Fruit fly (Drosophila melanogaster): ENCODE measurements around the gene CG43095.

The CG43095 gene

dm6 chr3R:22803655-22804341 lies 32.2 kb upstream of the CG43095 start, which contains the start of gene CG7031:
Gene CG7031, plus strand, starts transcription at chr3R:22804291.
- TF ChIP-seq Hr4 (GFP tag; optimal IDR thresholded peaks at IDR 0.05) (peak; percentile 51), Eip78C (GFP tag) (peak; percentile 58), esn (GFP tag; optimal IDR thresholded peaks at IDR 0.05) (no peak), dsx (GFP tag; optimal IDR thresholded peaks at IDR 0.05; ENCODE audit: poor library complexity, severe bottlenecking) (no peak), CG10631 (GFP tag; optimal IDR thresholded peaks at IDR 0.05) (no peak), CG32006 (GFP tag; optimal IDR thresholded peaks at IDR 0.05) (peak; percentile 15), CG6163 (GFP tag; IDR thresholded peaks at IDR 0.05) (0 out of 3 replicates have a peak, but pooled peaks have one; percentile 30), Lpt (GFP tag; optimal IDR thresholded peaks at IDR 0.05) (peak; percentile 7), eg (GFP tag; IDR thresholded peaks at IDR 0.05) (peak; percentile 39; the same call in 1 of the 3 replicates)

dm6 chr3R:22793953-22794352 lies 22.4 kb upstream of the CG43095 start:
- TF ChIP-seq CG1621 (tag; optimal IDR thresholded peaks at IDR 0.05) (no peak), svp (GFP tag) (peak; percentile 27), Hr4 (GFP tag; optimal IDR thresholded peaks at IDR 0.05) (no peak), net (GFP tag; optimal IDR thresholded peaks at IDR 0.05) (no peak), Ets21C (GFP tag; optimal IDR thresholded peaks at IDR 0.05) (no peak), acj6 (GFP tag; optimal IDR thresholded peaks at IDR 0.05) (no peak)

- TF ChIP-seq eg (GFP tag; IDR thresholded peaks at IDR 0.05) (no peak), spab (GFP tag; optimal IDR thresholded peaks at IDR 0.05) (no peak), Eip78C (GFP tag) (no peak), cyc (GFP tag; optimal IDR thresholded peaks at IDR 0.05) (no peak), dsx (GFP tag; optimal IDR thresholded peaks at IDR 0.05; ENCODE audit: poor library complexity, severe bottlenecking) (no peak), CG8319 (GFP tag; optimal IDR thresholded peaks at IDR 0.05) (no peak), topi (GFP tag; optimal IDR thresholded peaks at IDR 0.05) (no peak), fd59A (GFP tag; optimal IDR thresholded peaks at IDR 0.05) (no peak), net (GFP tag; optimal IDR thresholded peaks at IDR 0.05) (no peak), CG6276 (GFP tag; optimal IDR thresholded peaks at IDR 0.05) (no peak), Gug (GFP tag; IDR thresholded peaks at IDR 0.05) (no peak), esn (GFP tag; optimal IDR thresholded peaks at IDR 0.05) (no peak), lz (GFP tag; optimal IDR thresholded peaks at IDR 0.05) (no peak), Hr39 (GFP tag; optimal IDR thresholded peaks at IDR 0.05) (no peak), salr (GFP tag; optimal IDR thresholded peaks at IDR 0.05) (no peak), svp (GFP tag) (no peak), Sox14 (GFP tag; optimal IDR thresholded peaks at IDR 0.05) (no peak), CG16779 (tag; optimal IDR thresholded peaks at IDR 0.05) (no peak)
Measured at dm6 chr3R:22789106-22789505, 17.5 kb upstream of the CG43095 start.

- TF ChIP-seq topi (GFP tag; optimal IDR thresholded peaks at IDR 0.05) (no peak), OdsH (GFP tag; optimal IDR thresholded peaks at IDR 0.05) (no peak), Eip78C (GFP tag) (no peak), CG1621 (tag; optimal IDR thresholded peaks at IDR 0.05) (no peak), CG3919 (GFP tag; optimal IDR thresholded peaks at IDR 0.05) (peak; percentile 79)
Measured at dm6 chr3R:22784674-22785316, 13.2 kb upstream of the CG43095 start.

dm6 chr3R:22781412-22781811 lies 9.8 kb upstream of the CG43095 start:
- TF ChIP-seq CG9139 (GFP tag; optimal IDR thresholded peaks at IDR 0.05) (peak; percentile 49), achi (GFP tag; optimal IDR thresholded peaks at IDR 0.05) (peak; percentile 32), esn (GFP tag; optimal IDR thresholded peaks at IDR 0.05) (peak; percentile 48), ss (GFP tag; optimal IDR thresholded peaks at IDR 0.05) (peak; percentile 17 to 49), CG16779 (tag; optimal IDR thresholded peaks at IDR 0.05) (peak; percentile 22), CG3919 (GFP tag; optimal IDR thresholded peaks at IDR 0.05) (peak; percentile 42), cyc (GFP tag; optimal IDR thresholded peaks at IDR 0.05) (no peak), CG8319 (GFP tag; optimal IDR thresholded peaks at IDR 0.05) (no peak), CG15336 (GFP tag; IDR thresholded peaks at IDR 0.05) (peak; percentile 79), CG10669 (GFP tag; optimal IDR thresholded peaks at IDR 0.05) (no peak), Lpt (GFP tag; optimal IDR thresholded peaks at IDR 0.05) (peak; percentile 25), Eip75B (GFP tag; optimal IDR thresholded peaks at IDR 0.05) (peak; percentile 6), Sox14 (GFP tag; optimal IDR thresholded peaks at IDR 0.05) (peak; percentile 35), Smox (GFP tag; optimal IDR thresholded peaks at IDR 0.05) (peak; percentile 33), CG10631 (GFP tag; optimal IDR thresholded peaks at IDR 0.05) (no peak), Gug (GFP tag; IDR thresholded peaks at IDR 0.05) (peak; percentile 45; the same call in 1 of the 2 replicates), CG34406 (GFP tag; optimal IDR thresholded peaks at IDR 0.05) (peak; percentile 16), vri (GFP tag; optimal IDR thresholded peaks at IDR 0.05) (peak; percentile 63), pdm3 (GFP tag; optimal IDR thresholded peaks at IDR 0.05) (peak; percentile 11), Eip78C (GFP tag) (peak; percentile 76), eg (GFP tag; IDR thresholded peaks at IDR 0.05) (peak; percentile 78; the same call in 2 of the 3 replicates), fd85E (GFP tag; optimal IDR thresholded peaks at IDR 0.05) (peak; percentile 79), dsx (GFP tag; optimal IDR thresholded peaks at IDR 0.05; ENCODE audit: poor library complexity, severe bottlenecking) (peak; percentile 71), Ets96B (tag; optimal IDR thresholded peaks at IDR 0.05) (peak; percentile 7)

All from whole organism, prepupa.